Fruit fly (Drosophila melanogaster): ENCODE data around the gene CG4829.
A peak's percentile ranks its signal among the peaks of the same experiment; 100 is the strongest.

The CG4829 gene

dm6 chrX:16848978-16849377 lies 37.5 kb downstream of the CG4829 start (continued):
- TF ChIP-seq CG14710 (tag; optimal IDR thresholded peaks at IDR 0.05): peak; percentile 25
- peak; percentile 37 for TF ChIP-seq CG11504 (tag; optimal IDR thresholded peaks at IDR 0.05)
- peak; percentile 16 for TF ChIP-seq CG2712 (tag; optimal IDR thresholded peaks at IDR 0.05)
- 0 out of 3 replicates have a peak, but pooled peaks have one; percentile 36 for TF ChIP-seq dysf (GFP tag; IDR thresholded peaks at IDR 0.05)
- no peak for TF ChIP-seq Rx (GFP tag; IDR thresholded peaks at IDR 0.05)
- TF ChIP-seq Xrp1 (GFP tag; IDR thresholded peaks at IDR 0.05): peak; percentile 34; the same call in 1 of the 2 replicates
- TF ChIP-seq tgo (GFP tag; IDR thresholded peaks at IDR 0.05): 0 out of 3 replicates have a peak, but pooled peaks have one; percentile 20
- peak; percentile 40 for TF ChIP-seq phol (tag; optimal IDR thresholded peaks at IDR 0.05)
- TF ChIP-seq wek (GFP tag; optimal IDR thresholded peaks at IDR 0.05): no peak
- peak; percentile 12 for TF ChIP-seq CG13424 (tag; optimal IDR thresholded peaks at IDR 0.05)
- 0 out of 2 replicates have a peak, but pooled peaks have one; percentile 17 for TF ChIP-seq E2f2 (GFP tag; IDR thresholded peaks at IDR 0.05)
- TF ChIP-seq bab2 (GFP tag; optimal IDR thresholded peaks at IDR 0.05): no peak
- TF ChIP-seq ranshi (GFP tag; IDR thresholded peaks at IDR 0.05): peak; percentile 16; the same call in 1 of the 2 replicates
- peak; percentile 18 for TF ChIP-seq CG6254 (GFP tag; optimal IDR thresholded peaks at IDR 0.05)
- peak; percentile 39 for TF ChIP-seq dmrt99B (tag; optimal IDR thresholded peaks at IDR 0.05)
- TF ChIP-seq Sox100B (GFP tag; optimal IDR thresholded peaks at IDR 0.05): peak; percentile 7
- TF ChIP-seq Sin3A (optimal IDR thresholded peaks at IDR 0.05): no peak
- TF ChIP-seq maf-S (GFP tag; optimal IDR thresholded peaks at IDR 0.05): no peak
- TF ChIP-seq CG18262 (tag; optimal IDR thresholded peaks at IDR 0.05): peak; percentile 6
- TF ChIP-seq CG7839 (tag; optimal IDR thresholded peaks at IDR 0.05): peak; percentile 4
- no peak for TF ChIP-seq Adf1 (GFP tag; IDR thresholded peaks at IDR 0.05)
- no peak for TF ChIP-seq CG13894 (tag; optimal IDR thresholded peaks at IDR 0.05)
- no peak for TF ChIP-seq az2 (GFP tag; optimal IDR thresholded peaks at IDR 0.05)
- TF ChIP-seq fd96Cb (tag; optimal IDR thresholded peaks at IDR 0.05): peak; percentile 28
- peak; percentile 37 for TF ChIP-seq D19A (tag; optimal IDR thresholded peaks at IDR 0.05)
- peak; percentile 41 for TF ChIP-seq sisA (GFP tag; IDR thresholded peaks at IDR 0.05)
- TF ChIP-seq CG4730 (GFP tag; IDR thresholded peaks at IDR 0.05): no peak
- no peak for TF ChIP-seq Hand (GFP tag; optimal IDR thresholded peaks at IDR 0.05)
- 0 out of 2 replicates have a peak, but pooled peaks have one; percentile 13 for TF ChIP-seq esg (GFP tag; conservative IDR thresholded peaks at IDR 0.05)
- peak; percentile 1 for TF ChIP-seq CG4820 (GFP tag; optimal IDR thresholded peaks at IDR 0.05)
- TF ChIP-seq Hr51 (GFP tag; optimal IDR thresholded peaks at IDR 0.05): peak in 1 of 2 experiments; percentile 8
- no peak for TF ChIP-seq CG2120 (GFP tag; optimal IDR thresholded peaks at IDR 0.05)
- TF ChIP-seq gem (tag; optimal IDR thresholded peaks at IDR 0.05): peak; percentile 39
- no peak for TF ChIP-seq prd (optimal IDR thresholded peaks at IDR 0.05)
- peak; percentile 24; the same call in 1 of the 3 replicates for TF ChIP-seq prd (GFP tag; IDR thresholded peaks at IDR 0.05)
- TF ChIP-seq Blimp-1 (GFP tag; optimal IDR thresholded peaks at IDR 0.05): peak; percentile 38
- no peak for TF ChIP-seq hkb (optimal IDR thresholded peaks at IDR 0.05)
- peak; percentile 43; the same call in 1 of the 2 replicates for TF ChIP-seq hkb (GFP tag; IDR thresholded peaks at IDR 0.05)
- TF ChIP-seq hth (optimal IDR thresholded peaks at IDR 0.05): no peak

- TF ChIP-seq sc (optimal IDR thresholded peaks at IDR 0.05) (no peak), sc (GFP tag; optimal IDR thresholded peaks at IDR 0.05) (no peak), CG4360 (GFP tag; IDR thresholded peaks at IDR 0.05) (peak; percentile 84), esg (GFP tag; conservative IDR thresholded peaks at IDR 0.05) (no peak), sr (GFP tag; IDR thresholded peaks at IDR 0.05) (peak; percentile 72), Elba2 (GFP tag; optimal IDR thresholded peaks at IDR 0.05) (no peak), CG5180 (GFP tag; optimal IDR thresholded peaks at IDR 0.05) (no peak), tap (tag; optimal IDR thresholded peaks at IDR 0.05) (no peak), Ets65A (GFP tag) (peak; percentile 9), CG8089 (GFP tag; optimal IDR thresholded peaks at IDR 0.05) (no peak), fru (optimal IDR thresholded peaks at IDR 0.05) (no peak), sqz (GFP tag; optimal IDR thresholded peaks at IDR 0.05) (no peak), Hr78 (GFP tag; optimal IDR thresholded peaks at IDR 0.05) (peak in 1 of 2 experiments; percentile 48), CG13123 (GFP tag; optimal IDR thresholded peaks at IDR 0.05) (no peak), ab (GFP tag; optimal IDR thresholded peaks at IDR 0.05) (no peak), Adf1 (GFP tag; IDR thresholded peaks at IDR 0.05) (peak; percentile 71), CG4282 (GFP tag; optimal IDR thresholded peaks at IDR 0.05) (no peak)
These were observed 38.0 kb downstream of the CG4829 start for dm6 chrX:16849517-16849916.

Measured in whole organism, embryonic.